Fruit fly (Drosophila melanogaster) whole organism, prepupa: ENCODE measurements around the gene CG42258.

Experiments
- Blimp-1 ChIP-seq: fragments of 200-800 bp; sonication (Bioruptor generic); optimal IDR thresholded peaks from 3 replicates; lab custom pipeline; 2017; ENCODE audit warnings: missing biosample characterization, missing genetic modification characterization, mild to moderate bottlenecking, moderate library complexity, missing genetic modification reagents
- CG10669 ChIP-seq: fragments of 200-800 bp; sonication (Bioruptor generic); optimal IDR thresholded peaks from 3 replicates; lab custom pipeline; 2018; ENCODE audit warnings: missing biosample characterization, mild to moderate bottlenecking, missing genetic modification characterization, moderate library complexity
- CG11294 ChIP-seq: fragments of 200-800 bp; sonication (Bioruptor generic); IDR thresholded peaks from 2 replicates; pipeline ENCODE4 v1.3.6; 2022; ENCODE audit warnings: missing biosample characterization, missing genetic modification characterization
- CG11902 ChIP-seq: fragments of 200-800 bp; sonication (Bioruptor generic); optimal IDR thresholded peaks from 3 replicates; lab custom pipeline; 2016; ENCODE audit warnings: missing biosample characterization, missing genetic modification characterization
- CG15336 ChIP-seq: fragments of 200-800 bp; sonication (Bioruptor generic); IDR thresholded peaks from 2 replicates; pipeline ENCODE4 v1.3.6; 2022; ENCODE audit warnings: missing biosample characterization, missing genetic modification characterization
- CG1621 ChIP-seq: fragments of 200-800 bp; sonication (Bioruptor generic); optimal IDR thresholded peaks from 3 replicates; lab custom pipeline; 2018; ENCODE audit warnings: missing biosample characterization, mild to moderate bottlenecking, missing genetic modification characterization
- CG16779 ChIP-seq: fragments of 200-800 bp; sonication (Bioruptor generic); optimal IDR thresholded peaks from 3 replicates; lab custom pipeline; 2017; ENCODE audit warnings: missing biosample characterization, mild to moderate bottlenecking, missing genetic modification characterization
- CG32006 ChIP-seq: fragments of 200-800 bp; sonication (Bioruptor generic); optimal IDR thresholded peaks from 3 replicates; lab custom pipeline; 2017; ENCODE audit warnings: missing biosample characterization, mild to moderate bottlenecking, missing genetic modification characterization
- CG34406 ChIP-seq: fragments of 200-800 bp; sonication (Bioruptor generic); optimal IDR thresholded peaks from 3 replicates; lab custom pipeline; 2016; ENCODE audit warnings: missing biosample characterization, missing genetic modification characterization
- CG4318 ChIP-seq: fragments of 200-800 bp; sonication (Bioruptor generic); optimal IDR thresholded peaks from 3 replicates; lab custom pipeline; 2017; ENCODE audit warnings: missing biosample characterization, mild to moderate bottlenecking, missing genetic modification characterization
- CG6163 ChIP-seq: fragments of 200-800 bp; sonication (Bioruptor generic); IDR thresholded peaks from 3 replicates; pipeline ENCODE4 v1.3.6; 2022; ENCODE audit warnings: missing biosample characterization, missing genetic modification characterization
- CG6792 ChIP-seq: fragments of 200-800 bp; sonication (Bioruptor generic); optimal IDR thresholded peaks from 3 replicates; lab custom pipeline; 2016; ENCODE audit warnings: missing biosample characterization, missing genetic modification characterization
- CG6854 ChIP-seq: fragments of 200-800 bp; sonication (Bioruptor generic); optimal IDR thresholded peaks from 2 replicates; lab custom pipeline; 2017; ENCODE audit warnings: missing biosample characterization, mild to moderate bottlenecking, missing genetic modification characterization
- CG7368 ChIP-seq: fragments of 200-800 bp; sonication (Bioruptor generic); optimal IDR thresholded peaks from 3 replicates; lab custom pipeline; 2016; ENCODE audit warnings: missing biosample characterization, missing genetic modification characterization
- CG8119 ChIP-seq: fragments of 200-800 bp; sonication (Bioruptor generic); IDR thresholded peaks from 3 replicates; pipeline ENCODE4 v1.3.6; 2022; ENCODE audit warnings: missing biosample characterization, missing genetic modification characterization
- CG8632 ChIP-seq: fragments of 200-800 bp; sonication (Bioruptor generic); optimal IDR thresholded peaks from 3 replicates; lab custom pipeline; 2016; ENCODE audit warnings: missing biosample characterization, missing genetic modification characterization
- Eip75B ChIP-seq: fragments of 200-800 bp; sonication (Bioruptor generic); optimal IDR thresholded peaks from 3 replicates; lab custom pipeline; 2016; ENCODE audit warnings: missing biosample characterization, missing genetic modification characterization
- Eip78C ChIP-seq: fragments of 200-800 bp; sonication (Bioruptor generic); peaks from one replicate; lab custom pipeline; 2016; ENCODE audit warnings: missing biosample characterization, missing genetic modification characterization
- Eip93F ChIP-seq: fragments of 200-800 bp; sonication (Bioruptor generic); optimal IDR thresholded peaks from 2 replicates; lab custom pipeline; 2016; ENCODE audit warnings: missing biosample characterization, mild to moderate bottlenecking, missing genetic modification characterization
- Hr38 ChIP-seq: sonication (Bioruptor generic); optimal IDR thresholded peaks from 2 replicates; lab custom pipeline; 2016; ENCODE audit warnings: missing biosample characterization, missing genetic modification characterization
- Hr39 ChIP-seq: fragments of 200-800 bp; sonication (Bioruptor generic); optimal IDR thresholded peaks from 2 replicates; lab custom pipeline; 2016; ENCODE audit warnings: missing biosample characterization, missing genetic modification characterization
- Hr4 ChIP-seq: fragments of 200-800 bp; sonication (Bioruptor generic); optimal IDR thresholded peaks from 3 replicates; lab custom pipeline; 2016; ENCODE audit warnings: missing biosample characterization, missing genetic modification characterization
- Lpt ChIP-seq: fragments of 200-800 bp; sonication (Bioruptor generic); optimal IDR thresholded peaks from 3 replicates; lab custom pipeline; 2016; ENCODE audit warnings: missing biosample characterization, missing genetic modification characterization
- Met ChIP-seq: fragments of 200-800 bp; sonication (Bioruptor generic); optimal IDR thresholded peaks from 3 replicates; lab custom pipeline; 2016; ENCODE audit warnings: missing biosample characterization, missing genetic modification characterization
- OdsH ChIP-seq: fragments of 200-800 bp; sonication (Bioruptor generic); optimal IDR thresholded peaks from 3 replicates; lab custom pipeline; 2016; ENCODE audit warnings: missing biosample characterization, missing genetic modification characterization
- Sox102F ChIP-seq: fragments of 200-800 bp; sonication (Bioruptor generic); optimal IDR thresholded peaks from 2 replicates; lab custom pipeline; 2016; ENCODE audit warnings: missing biosample characterization, mild to moderate bottlenecking, missing genetic modification characterization
- achi ChIP-seq: fragments of 200-800 bp; sonication (Bioruptor generic); optimal IDR thresholded peaks from 3 replicates; lab custom pipeline; 2016; ENCODE audit warnings: missing biosample characterization, missing genetic modification characterization
- acj6 ChIP-seq: fragments of 200-800 bp; sonication (Bioruptor generic); optimal IDR thresholded peaks from 3 replicates; lab custom pipeline; 2016; ENCODE audit warnings: missing biosample characterization, missing genetic modification characterization
- cyc ChIP-seq: fragments of 200-800 bp; sonication (Bioruptor generic); optimal IDR thresholded peaks from 3 replicates; lab custom pipeline; 2016; ENCODE audit warnings: missing biosample characterization, missing genetic modification characterization
- dac ChIP-seq: fragments of 200-800 bp; sonication (Bioruptor generic); optimal IDR thresholded peaks from 2 replicates; lab custom pipeline; 2017; ENCODE audit warnings: missing biosample characterization, mild to moderate bottlenecking, missing genetic modification characterization
- dsx ChIP-seq: fragments of 200-800 bp; optimal IDR thresholded peaks from 3 replicates; lab custom pipeline; 2019; ENCODE audit warnings: missing biosample characterization, mild to moderate bottlenecking, missing genetic modification characterization, moderate library complexity; ENCODE audit not compliant: poor library complexity, severe bottlenecking
- eg ChIP-seq: fragments of 200-800 bp; sonication (Bioruptor generic); IDR thresholded peaks from 3 replicates; pipeline ENCODE4 v1.3.6; 2022; ENCODE audit warnings: missing biosample characterization, missing genetic modification characterization
- esn ChIP-seq: fragments of 200-800 bp; sonication (Bioruptor generic); optimal IDR thresholded peaks from 2 replicates; lab custom pipeline; 2016; ENCODE audit warnings: missing biosample characterization, mild to moderate bottlenecking, missing genetic modification characterization, moderate library complexity
- pdm3 ChIP-seq: fragments of 200-800 bp; sonication (Bioruptor generic); optimal IDR thresholded peaks from 3 replicates; lab custom pipeline; 2016; ENCODE audit warnings: missing biosample characterization, missing genetic modification characterization
- salr ChIP-seq, 2 experiments: fragments of 200-800 bp; sonication (Bioruptor generic); optimal IDR thresholded peaks; 3 replicates each; lab custom pipeline; 2016 to 2018; ENCODE audit warnings: missing biosample characterization in 2 of 2, missing genetic modification characterization in 2 of 2, mild to moderate bottlenecking in 1 of 2
- ss ChIP-seq, 2 experiments: fragments of 200-800 bp; sonication (Bioruptor generic); optimal IDR thresholded peaks; 2 replicates in 1 of 2; 3 replicates in 1 of 2; lab custom pipeline; 2017 to 2018; ENCODE audit warnings: mild to moderate bottlenecking in 2 of 2, missing biosample characterization in 2 of 2, missing genetic modification characterization in 2 of 2, moderate library complexity in 1 of 2
- topi ChIP-seq: fragments of 200-800 bp; sonication (Bioruptor generic); optimal IDR thresholded peaks from 3 replicates; lab custom pipeline; 2016; ENCODE audit warnings: missing biosample characterization, missing genetic modification characterization
- vri ChIP-seq: fragments of 200-800 bp; sonication (Bioruptor generic); optimal IDR thresholded peaks from 3 replicates; lab custom pipeline; 2016; ENCODE audit warnings: missing biosample characterization, mild to moderate bottlenecking, missing genetic modification characterization

The CG42258 gene

DNA sequence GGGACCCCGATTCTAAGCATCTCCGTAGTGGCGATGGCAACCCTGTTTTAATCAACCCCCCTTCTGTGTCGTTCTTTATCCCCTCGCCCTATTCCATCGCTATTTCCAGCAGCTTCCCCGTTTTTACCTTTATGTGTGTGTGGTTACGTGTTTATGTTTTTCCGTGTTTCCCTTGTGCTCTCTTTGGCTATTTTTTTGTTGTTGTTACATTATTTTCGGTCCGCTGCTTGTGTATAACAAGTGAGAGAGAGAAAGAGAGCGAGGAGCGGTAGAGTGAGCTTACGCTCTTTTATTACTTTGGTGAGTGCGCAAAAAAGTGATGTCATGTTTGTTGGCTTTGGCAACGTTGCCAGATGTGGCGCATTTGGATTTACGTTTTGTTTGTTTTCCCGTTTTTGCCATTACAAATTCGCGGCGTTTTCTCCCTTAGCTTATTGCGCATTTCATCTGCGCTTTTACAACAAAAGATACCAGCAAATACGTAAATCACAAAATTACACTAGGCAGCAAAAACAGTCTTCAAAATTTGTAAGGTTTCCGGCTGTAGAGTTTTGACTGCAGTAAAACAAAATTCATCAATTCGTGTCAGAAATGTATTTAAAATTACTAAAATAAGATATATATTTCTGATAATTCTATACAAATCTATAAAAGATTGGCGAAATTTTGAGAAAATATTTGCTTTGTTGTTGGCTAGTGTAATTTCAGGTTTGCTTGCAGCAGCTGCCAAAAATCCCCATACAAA is 7.0 kb downstream of the CG42258 start (continued):
- TF ChIP-seq Hr4 (GFP tag; lab: Kevin White, UChicago): peak; percentile 37
- TF ChIP-seq dac (GFP tag; lab: Kevin White, UChicago): no peak
- TF ChIP-seq ss (GFP tag; optimal IDR thresholded peaks at IDR 0.05; lab: Kevin White, UChicago): no peak
- TF ChIP-seq topi (GFP tag; lab: Kevin White, UChicago): peak; percentile 30
- TF ChIP-seq Blimp-1: no peak
- TF ChIP-seq CG8632 (GFP tag; lab: Kevin White, UChicago): peak; percentile 45
- peak; percentile 64 for TF ChIP-seq CG8119 (GFP tag; lab: Robert Waterston, UW)
- TF ChIP-seq CG7368: no peak
- peak; percentile 17 for TF ChIP-seq CG11902 (GFP tag; lab: Kevin White, UChicago)
- peak; percentile 46 for TF ChIP-seq acj6 (GFP tag; lab: Kevin White, UChicago)
- peak; percentile 29 for TF ChIP-seq Sox102F
- TF ChIP-seq salr (GFP tag; optimal IDR thresholded peaks at IDR 0.05; lab: Kevin White, UChicago): peak in 1 of 2 experiments; percentile 9
- no peak for TF ChIP-seq Eip93F
- TF ChIP-seq CG11294 (GFP tag; lab: Robert Waterston, UW): no peak
- TF ChIP-seq CG1621 (tag; lab: Kevin White, UChicago): peak; percentile 36
- peak; percentile 8 for TF ChIP-seq cyc (GFP tag; lab: Kevin White, UChicago)
- peak; percentile 43 for TF ChIP-seq achi
- peak; percentile 49 for TF ChIP-seq CG34406 (GFP tag; lab: Kevin White, UChicago)
- TF ChIP-seq CG4318: no peak
- peak; percentile 34 for TF ChIP-seq CG10669 (GFP tag; lab: Kevin White, UChicago)
- TF ChIP-seq esn (GFP tag; lab: Kevin White, UChicago): peak; percentile 32
- TF ChIP-seq CG15336 (GFP tag; lab: Robert Waterston, UW): peak; percentile 57
- TF ChIP-seq Met (GFP tag; lab: Kevin White, UChicago): peak; percentile 24

DNA sequence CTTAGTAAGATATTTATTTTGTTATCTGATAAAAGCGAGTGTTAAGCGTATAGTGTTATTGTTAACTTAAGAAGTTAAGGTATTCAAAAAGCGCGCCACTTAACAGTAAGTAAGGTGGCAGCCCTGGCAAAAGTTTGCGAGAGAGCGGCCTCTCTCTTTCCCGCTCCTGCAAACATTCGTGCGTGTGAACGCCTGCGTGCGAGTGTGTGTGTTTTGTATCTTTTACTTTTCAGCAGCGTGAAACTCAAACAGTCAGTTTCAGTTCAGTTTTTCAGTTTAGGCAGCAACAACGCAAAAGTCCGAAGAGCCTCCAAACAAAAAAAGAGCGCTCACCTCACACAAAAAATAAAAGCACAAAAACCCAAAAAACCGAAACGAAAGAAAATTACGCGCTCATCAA is 8.1 kb downstream of the CG42258 start:
- TF ChIP-seq CG4318 (no peak), pdm3 (GFP tag; lab: Kevin White, UChicago) (no peak), Hr38 (GFP tag; lab: Kevin White, UChicago) (no peak), Lpt (GFP tag; lab: Kevin White, UChicago) (no peak), OdsH (no peak), Hr39 (GFP tag; lab: Kevin White, UChicago) (no peak), ss (GFP tag; optimal IDR thresholded peaks at IDR 0.05; lab: Kevin White, UChicago) (peak in 1 of 2 experiments; percentile 7), dsx (peak; percentile 14), vri (peak; percentile 29), CG16779 (tag; lab: Kevin White, UChicago) (peak; percentile 2), eg (peak; percentile 63; the same call in 2 of the 3 replicates), Sox102F (peak; percentile 22), Eip75B (GFP tag; lab: Kevin White, UChicago) (peak; percentile 17), CG8119 (GFP tag; lab: Robert Waterston, UW) (0 out of 3 replicates have a peak, but pooled peaks have one; percentile 13), CG6854 (GFP tag; lab: Kevin White, UChicago) (peak; percentile 42), CG6163 (GFP tag; lab: Robert Waterston, UW) (peak; percentile 44; the same call in 2 of the 3 replicates), Eip78C (GFP tag; lab: Kevin White, UChicago) (peak; percentile 55), CG6792 (GFP tag; lab: Kevin White, UChicago) (no peak), CG32006 (no peak)
